Fruit fly (Drosophila melanogaster): ENCODE measurements around the gene CG7168.

DNA sequence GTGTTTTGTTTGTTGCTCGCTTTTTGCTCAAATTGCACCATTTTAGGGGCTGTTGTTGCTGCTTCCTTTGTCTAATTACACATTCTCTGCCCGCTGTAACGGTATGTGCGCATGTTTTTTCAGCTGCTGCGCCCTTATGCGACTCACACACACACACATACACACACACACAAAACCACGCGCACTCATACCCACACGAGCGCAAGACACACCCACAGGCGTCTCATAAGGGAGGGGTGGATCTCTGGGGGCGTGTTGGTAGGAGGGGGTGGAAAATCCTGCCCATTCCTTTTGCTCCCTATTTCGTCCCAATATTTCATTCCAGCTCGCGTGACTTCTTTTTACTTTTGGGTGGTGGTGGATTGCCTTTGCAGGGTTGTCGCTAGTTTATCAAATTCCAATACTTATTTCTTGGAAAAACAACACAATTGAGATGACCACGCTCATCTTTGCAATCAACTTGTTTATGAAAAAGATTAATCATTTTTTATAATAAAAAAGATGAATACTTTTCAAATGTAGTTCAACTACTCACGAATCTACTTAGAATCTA lies 19.2 kb upstream of the CG7168 start:
- TF ChIP-seq Dif (GFP tag; optimal IDR thresholded peaks at IDR 0.05; ENCODE audit: partially characterized antibody) (no peak), dl (GFP tag; optimal IDR thresholded peaks at IDR 0.05; ENCODE audit: insufficient read depth in 1 of 2, partially characterized antibody in 2 of 2) (no peak), OdsH (GFP tag; optimal IDR thresholded peaks at IDR 0.05) (no peak), sage (GFP tag; optimal IDR thresholded peaks at IDR 0.05) (no peak), dmrt93B (GFP tag; optimal IDR thresholded peaks at IDR 0.05) (no peak), Abd-B (GFP tag; optimal IDR thresholded peaks at IDR 0.05) (no peak), Dfd (GFP tag; optimal IDR thresholded peaks at IDR 0.05) (no peak), lola (GFP tag; optimal IDR thresholded peaks at IDR 0.05) (no peak)

Data from whole organism, wandering third instar larva.